Fruit fly (Drosophila melanogaster) S2 (cell line): ENCODE data around the gene CG3706.

Experiments used
- CG8478 ChIP-seq: fragments of >200 bp; optimal IDR thresholded peaks from 2 replicates; lab custom pipeline; 2018
- CTCF ChIP-seq, 2 experiments: fragments of >200 bp; optimal IDR thresholded peaks; 2 replicates each; lab custom pipeline; 2018

DNA sequence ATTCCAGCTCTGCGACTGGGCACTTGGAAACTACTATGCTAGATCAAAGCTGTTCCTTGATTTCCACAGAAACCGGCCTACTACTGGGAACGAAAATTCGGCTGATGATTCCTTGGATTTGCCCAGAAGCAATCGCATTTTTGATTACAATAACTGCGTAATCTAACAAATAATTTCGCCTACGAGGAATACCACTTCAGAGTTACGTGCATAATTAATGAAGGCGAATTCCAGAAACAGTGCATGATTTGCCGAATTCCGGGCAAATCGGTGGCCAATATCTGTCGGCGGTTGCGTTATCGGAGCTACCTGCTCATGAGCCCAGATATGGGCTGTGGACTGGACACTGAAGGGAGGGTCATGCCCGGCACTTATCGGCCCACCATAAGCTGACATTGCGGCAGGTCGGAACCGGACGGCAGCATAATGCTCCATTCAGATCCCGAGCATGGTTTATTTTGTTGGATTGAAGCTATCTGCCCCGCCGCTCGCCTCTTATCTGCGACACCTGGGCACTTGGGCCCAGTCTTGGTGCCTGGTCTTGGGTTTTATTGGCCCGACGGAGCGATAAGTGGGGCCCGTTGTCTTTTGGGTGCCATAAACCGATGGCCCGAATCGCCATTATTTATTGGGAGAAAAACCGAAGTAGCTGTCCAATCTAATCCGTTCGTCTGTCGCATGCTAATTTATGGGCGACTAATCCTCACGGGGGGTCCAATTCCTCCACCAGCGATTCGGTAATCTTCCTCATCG is 2.1 kb downstream of the CG3706 start, which contains the start of gene CG3708:
- no peak for TF ChIP-seq CTCF (optimal IDR thresholded peaks at IDR 0.05; lab: Kevin White, UChicago)
- TF ChIP-seq CG8478 (lab: Kevin White, UChicago), result no peak
